Worm (Caenorhabditis elegans) whole organism, late embryonic: Measurements from ENCODE around the gene fipr-10.

Experiments
- C08G9.2 ChIP-seq: sonication (generic microtip); optimal IDR thresholded peaks from 2 replicates; lab custom pipeline; 2016; ENCODE audit warnings: mild to moderate bottlenecking, missing genetic modification characterization, moderate library complexity, missing compliant biosample characterization
- C38D4.7 ChIP-seq: fragments of 200-800 bp; sonication (Bioruptor generic); optimal IDR thresholded peaks from 2 replicates; lab custom pipeline; 2018; ENCODE audit warnings: mild to moderate bottlenecking, missing genetic modification characterization, moderate library complexity, missing compliant biosample characterization
- F13H6.1 ChIP-seq: sonication (generic microtip); optimal IDR thresholded peaks from 2 replicates; lab custom pipeline; 2016; ENCODE audit warnings: missing genetic modification characterization, missing compliant biosample characterization
- T23F11.4 ChIP-seq: fragments of 200-800 bp; sonication (Bioruptor generic); optimal IDR thresholded peaks from 2 replicates; lab custom pipeline; 2018; ENCODE audit warnings: mild to moderate bottlenecking, missing genetic modification characterization, missing compliant biosample characterization
- Y22D7AL.16 ChIP-seq: sonication (generic microtip); optimal IDR thresholded peaks from 2 replicates; lab custom pipeline; 2016; ENCODE audit warnings: missing genetic modification characterization, missing compliant biosample characterization
- ahr-1 ChIP-seq: sonication (generic microtip); optimal IDR thresholded peaks from 2 replicates; lab custom pipeline; 2016; ENCODE audit warnings: missing genetic modification characterization, missing compliant biosample characterization
- ceh-14 ChIP-seq: sonication (generic microtip); optimal IDR thresholded peaks from 2 replicates; lab custom pipeline; 2016; ENCODE audit warnings: missing genotype, missing genetic modification characterization, missing compliant biosample characterization
- ceh-2 ChIP-seq: sonication (generic microtip); optimal IDR thresholded peaks from 2 replicates; lab custom pipeline; 2016; ENCODE audit warnings: missing genotype, missing genetic modification characterization, missing compliant biosample characterization
- ceh-22 ChIP-seq: sonication (generic microtip); optimal IDR thresholded peaks from 2 replicates; lab custom pipeline; 2017; ENCODE audit warnings: missing biosample characterization, missing genetic modification characterization
- ceh-31 ChIP-seq: sonication (generic microtip); optimal IDR thresholded peaks from 2 replicates; lab custom pipeline; 2016; ENCODE audit warnings: missing genetic modification characterization, missing compliant biosample characterization
- ceh-34 ChIP-seq: sonication (generic microtip); optimal IDR thresholded peaks from 2 replicates; lab custom pipeline; 2016; ENCODE audit warnings: mild to moderate bottlenecking, missing genetic modification characterization, missing compliant biosample characterization
- ceh-45 ChIP-seq: fragments of 200-800 bp; sonication (Bioruptor generic); IDR thresholded peaks from 2 replicates; pipeline ENCODE4 v1.3.6; 2022; ENCODE audit warnings: missing genetic modification reagents, missing genetic modification characterization, missing compliant biosample characterization
- che-1 ChIP-seq: sonication (generic microtip); optimal IDR thresholded peaks from 2 replicates; lab custom pipeline; 2016; ENCODE audit warnings: mild to moderate bottlenecking, missing genetic modification characterization, missing compliant biosample characterization
- dmd-4 ChIP-seq: sonication (generic microtip); optimal IDR thresholded peaks from 2 replicates; lab custom pipeline; 2016; ENCODE audit warnings: borderline replicate concordance, missing genetic modification characterization, missing compliant biosample characterization
- dve-1 ChIP-seq: sonication (generic microtip); optimal IDR thresholded peaks from 2 replicates; lab custom pipeline; 2017; ENCODE audit warnings: antibody characterized with exemption, mild to moderate bottlenecking, missing genetic modification characterization, missing compliant biosample characterization
- ets-4 ChIP-seq: sonication (generic microtip); optimal IDR thresholded peaks from 2 replicates; lab custom pipeline; 2016; ENCODE audit warnings: missing genetic modification characterization, missing compliant biosample characterization
- gmeb-2 ChIP-seq: sonication (generic microtip); optimal IDR thresholded peaks from 2 replicates; lab custom pipeline; 2016; ENCODE audit warnings: missing genetic modification characterization, inconsistent platforms, missing compliant biosample characterization
- hlh-30 ChIP-seq: sonication (generic microtip); optimal IDR thresholded peaks from 2 replicates; lab custom pipeline; 2017; ENCODE audit warnings: antibody characterized with exemption, missing genetic modification characterization, missing compliant biosample characterization; ENCODE audit not compliant: insufficient read depth
- hlh-8 ChIP-seq: sonication (generic microtip); optimal IDR thresholded peaks from 2 replicates; lab custom pipeline; 2016; ENCODE audit warnings: missing genotype, missing genetic modification characterization, missing compliant biosample characterization
- lim-6 ChIP-seq: sonication (generic microtip); optimal IDR thresholded peaks from 2 replicates; lab custom pipeline; 2016; ENCODE audit warnings: missing genetic modification characterization, missing compliant biosample characterization
- lin-11 ChIP-seq: fragments of 200-800 bp; sonication (Bioruptor generic); optimal IDR thresholded peaks from 2 replicates; lab custom pipeline; 2018; ENCODE audit warnings: mild to moderate bottlenecking, missing genetic modification characterization, missing compliant biosample characterization
- madf-2 ChIP-seq: sonication (generic microtip); optimal IDR thresholded peaks from 2 replicates; lab custom pipeline; 2017; ENCODE audit warnings: missing genetic modification characterization, missing compliant biosample characterization
- mec-3 ChIP-seq: sonication (generic microtip); optimal IDR thresholded peaks from 2 replicates; lab custom pipeline; 2016; ENCODE audit warnings: borderline replicate concordance, missing genetic modification characterization, missing compliant biosample characterization
- nfya-1 ChIP-seq: sonication (generic microtip); optimal IDR thresholded peaks from 2 replicates; lab custom pipeline; 2017; ENCODE audit warnings: missing genetic modification characterization, mild to moderate bottlenecking, missing compliant biosample characterization, antibody characterized with exemption, moderate library complexity
- nhr-11 ChIP-seq: fragments of 150-350 bp; optimal IDR thresholded peaks from 2 replicates; lab custom pipeline; 2014; ENCODE audit warnings: missing biosample characterization, missing genetic modification characterization
- pat-9 ChIP-seq: fragments of 200-800 bp; sonication (Bioruptor generic); optimal IDR thresholded peaks from 2 replicates; lab custom pipeline; 2018; ENCODE audit warnings: mild to moderate bottlenecking, missing genetic modification characterization, moderate library complexity, missing compliant biosample characterization
- pha-2 ChIP-seq: sonication (generic microtip); optimal IDR thresholded peaks from 2 replicates; lab custom pipeline; 2017; ENCODE audit warnings: mild to moderate bottlenecking, missing genetic modification characterization, missing compliant biosample characterization
- pha-4 ChIP-seq: fragments of 150-350 bp; optimal IDR thresholded peaks from 2 replicates; lab custom pipeline; 2018; ENCODE audit warnings: missing biosample characterization, missing genetic modification reagents, missing genetic modification characterization
- pros-1 ChIP-seq: fragments of 150-350 bp; optimal IDR thresholded peaks from 2 replicates; lab custom pipeline; 2014; ENCODE audit warnings: missing biosample characterization, missing genetic modification reagents, missing genetic modification characterization
- ref-2 ChIP-seq: sonication (generic microtip); optimal IDR thresholded peaks from 2 replicates; lab custom pipeline; 2016; ENCODE audit warnings: missing genetic modification characterization, missing compliant biosample characterization
- sdc-2 ChIP-seq: sonication (generic microtip); optimal IDR thresholded peaks from 2 replicates; lab custom pipeline; 2016; ENCODE audit warnings: missing genotype, missing genetic modification characterization, missing compliant biosample characterization
- sox-4 ChIP-seq: sonication (generic microtip); optimal IDR thresholded peaks from 2 replicates; lab custom pipeline; 2017; ENCODE audit warnings: mild to moderate bottlenecking, missing genetic modification characterization, inconsistent platforms, missing compliant biosample characterization
- tbx-2 ChIP-seq: sonication (generic microtip); optimal IDR thresholded peaks from 2 replicates; lab custom pipeline; 2016; ENCODE audit warnings: missing genetic modification characterization, missing compliant biosample characterization
- ttx-3 ChIP-seq: sonication (generic microtip); optimal IDR thresholded peaks from 2 replicates; lab custom pipeline; 2016; ENCODE audit warnings: missing genetic modification reagents, missing genetic modification characterization, missing compliant biosample characterization
- unc-3 ChIP-seq, 2 experiments: fragments of 200-800 bp in 1 of 2; sonication (Bioruptor generic) in 1 of 2; sonication (generic microtip) in 1 of 2; conservative IDR thresholded peaks in 1 of 2; optimal IDR thresholded peaks in 1 of 2; 2 replicates each; pipeline versions ENCODE4 v1.3.6 to Lab custom; 2016 to 2022; ENCODE audit warnings: missing compliant biosample characterization in 2 of 2, missing genetic modification characterization in 2 of 2, missing genetic modification reagents in 1 of 2
- unc-55 ChIP-seq: sonication (generic microtip); optimal IDR thresholded peaks from 2 replicates; lab custom pipeline; 2017; ENCODE audit warnings: missing biosample characterization, missing genetic modification reagents, missing genetic modification characterization
- unc-86 ChIP-seq: sonication (generic microtip); optimal IDR thresholded peaks from 2 replicates; lab custom pipeline; 2016; ENCODE audit warnings: missing genetic modification characterization, missing compliant biosample characterization
- ztf-16 ChIP-seq: sonication (generic microtip); optimal IDR thresholded peaks from 2 replicates; lab custom pipeline; 2017; ENCODE audit warnings: missing genetic modification characterization, missing compliant biosample characterization

fipr-10 gene

DNA sequence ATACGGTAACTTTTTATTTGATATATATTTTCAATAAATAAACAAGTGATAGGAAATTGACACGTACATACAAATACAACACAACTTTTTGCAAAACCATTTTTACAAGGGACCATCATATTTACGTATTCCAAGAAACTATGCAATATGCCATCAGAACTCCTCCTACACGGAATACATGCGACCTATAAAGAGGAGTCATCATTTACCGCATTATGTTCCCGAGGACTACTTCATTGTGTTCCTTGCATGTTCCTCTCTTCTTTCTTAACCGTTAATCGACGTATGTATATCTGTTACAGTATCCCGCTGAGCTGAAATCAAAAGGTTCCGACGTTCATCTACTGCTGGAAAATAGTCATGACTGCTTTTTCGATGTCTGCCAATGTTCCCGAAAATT is 4.4 kb downstream of the fipr-10 start, which contains the start of gene C50H2.5:
TSS of gene C50H2.5 (plus strand) at position 301 of the 400 bp plus-strand sequence.
- TF ChIP-seq ahr-1 (no peak), ceh-14 (tag; lab: Kevin White, UChicago) (no peak), nfya-1 (no peak), ceh-31 (tag; lab: Kevin White, UChicago) (no peak), Y22D7AL.16 (no peak), unc-55 (GFP tag; lab: Kevin White, UChicago) (no peak), pros-1 (tag; lab: Kevin White, UChicago) (no peak), C08G9.2 (tag; lab: Kevin White, UChicago) (no peak)

DNA sequence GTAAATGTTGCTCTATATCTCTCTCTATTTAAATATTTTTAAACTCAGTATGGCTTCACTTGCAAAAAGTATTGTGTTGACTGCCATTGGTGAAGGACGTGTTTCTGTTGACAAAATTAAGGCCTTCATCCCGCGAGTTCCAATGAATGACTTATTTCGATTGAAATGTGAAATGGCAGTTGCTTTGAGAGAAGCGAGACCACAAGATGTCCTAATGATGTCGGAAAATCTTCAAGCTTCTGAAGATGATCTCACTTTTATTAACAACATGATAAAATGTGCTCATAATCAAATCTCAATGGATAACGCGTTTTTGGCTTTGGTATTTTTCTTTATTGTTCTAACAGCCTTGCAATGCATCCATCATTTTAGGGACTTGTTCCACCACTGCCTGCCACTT is 7.3 kb downstream of the fipr-10 start, which contains the start of gene ceh-75:
TSS of gene ceh-75 (plus strand) at position 50 of the 400 bp plus-strand sequence.
- no peak for TF ChIP-seq C08G9.2 (tag; lab: Kevin White, UChicago)
- TF ChIP-seq che-1 = no peak
- TF ChIP-seq sox-4 = no peak
- TF ChIP-seq dmd-4 = no peak
- no peak for TF ChIP-seq mec-3 (tag; lab: Kevin White, UChicago)
- no peak for TF ChIP-seq F13H6.1 (tag; lab: Kevin White, UChicago)
- no peak for TF ChIP-seq gmeb-2
- TF ChIP-seq ceh-2 (tag; lab: Kevin White, UChicago) = no peak
- no peak for TF ChIP-seq unc-86 (tag; lab: Kevin White, UChicago)
- TF ChIP-seq C38D4.7 (GFP tag; lab: Kevin White, UChicago) = no peak
- TF ChIP-seq pha-2 (tag; lab: Kevin White, UChicago) = no peak
- no peak for TF ChIP-seq ahr-1
- no peak for TF ChIP-seq pros-1 (tag; lab: Kevin White, UChicago)
- TF ChIP-seq tbx-2 (tag; lab: Kevin White, UChicago) = no peak
- TF ChIP-seq sdc-2 (tag; lab: Kevin White, UChicago) = no peak
- no peak for TF ChIP-seq ceh-22 (tag; lab: Kevin White, UChicago)
- TF ChIP-seq pat-9 (tag; lab: Kevin White, UChicago) = no peak
- TF ChIP-seq madf-2 = no peak
- no peak for TF ChIP-seq hlh-30 (tag; lab: Kevin White, UChicago)
- TF ChIP-seq pha-4 (tag; lab: Kevin White, UChicago) = no peak

DNA sequence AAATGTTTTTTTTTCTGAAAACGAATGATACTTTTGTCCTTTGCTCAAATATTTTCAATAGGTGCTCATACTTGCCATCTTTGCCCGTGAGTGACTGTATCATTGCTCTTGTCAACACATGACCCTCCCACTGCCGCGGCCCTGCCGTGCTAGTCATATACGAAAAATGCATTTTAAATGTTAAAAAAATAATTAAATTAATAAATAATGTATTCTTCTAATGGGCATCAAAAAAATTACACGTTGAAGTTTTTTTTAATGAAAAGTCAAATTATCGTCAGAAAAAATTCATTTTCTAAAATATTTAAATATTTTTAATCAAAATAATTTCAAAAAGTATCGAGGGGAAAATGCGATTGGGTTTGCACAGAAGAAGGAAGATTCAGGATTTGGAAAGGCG is 8.5 kb downstream of the fipr-10 start, which contains the start of gene C50H2.7:
TSS of gene C50H2.7 (plus strand) at position 301 of the 400 bp plus-strand sequence.
- TF ChIP-seq nfya-1 = no peak
- TF ChIP-seq hlh-8 (tag; lab: Kevin White, UChicago) = no peak
- TF ChIP-seq madf-2 = no peak
- no peak for TF ChIP-seq nhr-11 (tag; lab: Kevin White, UChicago)
- TF ChIP-seq lim-6 (tag; lab: Kevin White, UChicago) = no peak
- TF ChIP-seq ztf-16 (tag; lab: Kevin White, UChicago) = no peak
- no peak for TF ChIP-seq ceh-31 (tag; lab: Kevin White, UChicago)
- TF ChIP-seq ceh-45 (GFP tag; lab: Robert Waterston, UW) = no peak
- TF ChIP-seq lin-11 (tag; lab: Kevin White, UChicago) = no peak
- no peak for TF ChIP-seq ets-4
- no peak for TF ChIP-seq T23F11.4 (GFP tag; lab: Kevin White, UChicago)
- TF ChIP-seq ttx-3 (tag; lab: Kevin White, UChicago) = no peak
- no peak for TF ChIP-seq unc-3 (GFP tag; conservative IDR thresholded peaks at IDR 0.05; lab: Robert Waterston, UW)
- TF ChIP-seq unc-3 (tag; optimal IDR thresholded peaks at IDR 0.05; lab: Kevin White, UChicago) = no peak
- no peak for TF ChIP-seq pat-9 (tag; lab: Kevin White, UChicago)
- no peak for TF ChIP-seq ceh-34
- TF ChIP-seq dve-1 (tag; lab: Kevin White, UChicago) = no peak
- TF ChIP-seq ref-2 (tag; lab: Kevin White, UChicago) = no peak
